Fruit fly (Drosophila melanogaster) whole organism, adult: ENCODE measurements around the gene CG44259.

Experiments
- CG11617 ChIP-seq: fragments of 200-800 bp; sonication (Bioruptor generic); optimal IDR thresholded peaks from 2 replicates; lab custom pipeline; 2017; ENCODE audit warnings: mild to moderate bottlenecking, missing biosample characterization, missing genetic modification reagents, missing genetic modification characterization
- CG12768 ChIP-seq: fragments of 200-800 bp; sonication (Bioruptor generic); optimal IDR thresholded peaks from 2 replicates; lab custom pipeline; 2017; ENCODE audit warnings: missing biosample characterization, missing genetic modification characterization, mild to moderate bottlenecking, moderate library complexity, missing genetic modification reagents

DNA sequence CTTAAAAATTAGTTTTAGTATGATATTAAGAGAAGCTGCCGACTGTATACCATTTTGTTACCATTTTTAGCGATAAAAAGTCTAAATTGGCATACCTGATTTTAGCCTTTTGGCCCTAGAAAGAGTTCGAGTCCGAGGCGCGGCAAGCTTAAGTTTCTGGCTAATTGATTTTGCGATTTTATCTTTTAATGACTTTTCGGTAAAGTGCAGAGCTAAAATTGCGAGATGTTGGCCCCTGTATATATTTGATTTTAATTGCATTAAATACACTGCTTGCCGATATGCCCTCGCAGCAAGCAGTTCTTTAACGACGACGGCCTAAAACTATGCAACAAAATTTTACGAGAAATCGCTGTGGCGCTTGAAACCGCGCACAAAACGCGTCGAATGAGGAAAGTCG, 22.4 kb downstream of the CG44259 start:
- TF ChIP-seq CG12768 (GFP tag; lab: Kevin White, UChicago): no peak
- no peak for TF ChIP-seq CG11617 (GFP tag; lab: Kevin White, UChicago)
